Worm (Caenorhabditis elegans) whole organism, late embryonic: Measurements from ENCODE around the gene tig-2.
A peak's percentile ranks its signal among the peaks of the same experiment; 100 is the strongest.

Experiments
- C08G9.2 ChIP-seq: sonication (generic microtip); optimal IDR thresholded peaks from 2 replicates; lab custom pipeline; 2016; ENCODE audit warnings: mild to moderate bottlenecking, missing genetic modification characterization, moderate library complexity, missing compliant biosample characterization
- C38D4.7 ChIP-seq: fragments of 200-800 bp; sonication (Bioruptor generic); optimal IDR thresholded peaks from 2 replicates; lab custom pipeline; 2018; ENCODE audit warnings: mild to moderate bottlenecking, missing genetic modification characterization, moderate library complexity, missing compliant biosample characterization
- K02D7.2 ChIP-seq: sonication (generic microtip); optimal IDR thresholded peaks from 2 replicates; lab custom pipeline; 2017; ENCODE audit warnings: mild to moderate bottlenecking, missing genetic modification characterization, missing compliant biosample characterization
- T23F11.4 ChIP-seq: fragments of 200-800 bp; sonication (Bioruptor generic); optimal IDR thresholded peaks from 2 replicates; lab custom pipeline; 2018; ENCODE audit warnings: mild to moderate bottlenecking, missing genetic modification characterization, missing compliant biosample characterization
- Y22D7AL.16 ChIP-seq: sonication (generic microtip); optimal IDR thresholded peaks from 2 replicates; lab custom pipeline; 2016; ENCODE audit warnings: missing genetic modification characterization, missing compliant biosample characterization
- ceh-14 ChIP-seq: sonication (generic microtip); optimal IDR thresholded peaks from 2 replicates; lab custom pipeline; 2016; ENCODE audit warnings: missing genotype, missing genetic modification characterization, missing compliant biosample characterization
- ceh-18 ChIP-seq: sonication (generic microtip); optimal IDR thresholded peaks from 2 replicates; lab custom pipeline; 2016; ENCODE audit warnings: missing genetic modification characterization, missing compliant biosample characterization
- ceh-19 ChIP-seq: fragments of 200-800 bp; sonication (Bioruptor generic); optimal IDR thresholded peaks from 2 replicates; lab custom pipeline; 2018; ENCODE audit warnings: mild to moderate bottlenecking, missing genetic modification characterization, missing compliant biosample characterization
- ceh-2 ChIP-seq: sonication (generic microtip); optimal IDR thresholded peaks from 2 replicates; lab custom pipeline; 2016; ENCODE audit warnings: missing genotype, missing genetic modification characterization, missing compliant biosample characterization
- ceh-22 ChIP-seq: sonication (generic microtip); optimal IDR thresholded peaks from 2 replicates; lab custom pipeline; 2017; ENCODE audit warnings: missing biosample characterization, missing genetic modification characterization
- ceh-24 ChIP-seq: sonication (generic microtip); optimal IDR thresholded peaks from 2 replicates; lab custom pipeline; 2016; ENCODE audit warnings: mild to moderate bottlenecking, missing genetic modification characterization, missing compliant biosample characterization
- ceh-31 ChIP-seq: sonication (generic microtip); optimal IDR thresholded peaks from 2 replicates; lab custom pipeline; 2016; ENCODE audit warnings: missing genetic modification characterization, missing compliant biosample characterization
- ceh-48 ChIP-seq: sonication (generic microtip); optimal IDR thresholded peaks from 2 replicates; lab custom pipeline; 2016; ENCODE audit warnings: missing genetic modification characterization, inconsistent platforms, missing compliant biosample characterization
- ceh-6 ChIP-seq: fragments of 200-800 bp; sonication (Bioruptor generic); optimal IDR thresholded peaks from 2 replicates; lab custom pipeline; 2018; ENCODE audit warnings: mild to moderate bottlenecking, missing genetic modification characterization, missing compliant biosample characterization
- che-1 ChIP-seq: sonication (generic microtip); optimal IDR thresholded peaks from 2 replicates; lab custom pipeline; 2016; ENCODE audit warnings: mild to moderate bottlenecking, missing genetic modification characterization, missing compliant biosample characterization
- dmd-4 ChIP-seq: sonication (generic microtip); optimal IDR thresholded peaks from 2 replicates; lab custom pipeline; 2016; ENCODE audit warnings: borderline replicate concordance, missing genetic modification characterization, missing compliant biosample characterization
- dve-1 ChIP-seq: sonication (generic microtip); optimal IDR thresholded peaks from 2 replicates; lab custom pipeline; 2017; ENCODE audit warnings: antibody characterized with exemption, mild to moderate bottlenecking, missing genetic modification characterization, missing compliant biosample characterization
- elt-2 ChIP-seq: sonication (generic microtip); optimal IDR thresholded peaks from 2 replicates; lab custom pipeline; 2016; ENCODE audit warnings: missing genetic modification reagents, missing genetic modification characterization, missing compliant biosample characterization
- elt-4 ChIP-seq: sonication (generic microtip); optimal IDR thresholded peaks from 2 replicates; lab custom pipeline; 2016; ENCODE audit warnings: missing genetic modification characterization, missing compliant biosample characterization
- eyg-1 ChIP-seq: sonication (generic microtip); optimal IDR thresholded peaks from 2 replicates; lab custom pipeline; 2016; ENCODE audit warnings: missing genotype, missing genetic modification characterization, missing compliant biosample characterization
- fax-1 ChIP-seq: sonication (generic microtip); optimal IDR thresholded peaks from 2 replicates; lab custom pipeline; 2016; ENCODE audit warnings: missing genotype, missing genetic modification characterization, missing compliant biosample characterization
- fkh-10 ChIP-seq: fragments of 150-350 bp; optimal IDR thresholded peaks from 2 replicates; lab custom pipeline; 2014; ENCODE audit warnings: missing biosample characterization, missing genetic modification reagents, missing genetic modification characterization
- gmeb-2 ChIP-seq: sonication (generic microtip); optimal IDR thresholded peaks from 2 replicates; lab custom pipeline; 2016; ENCODE audit warnings: missing genetic modification characterization, inconsistent platforms, missing compliant biosample characterization
- hlh-13 ChIP-seq: fragments of 200-800 bp; sonication (Bioruptor generic); optimal IDR thresholded peaks from 2 replicates; lab custom pipeline; 2018; ENCODE audit warnings: mild to moderate bottlenecking, missing genetic modification characterization, missing compliant biosample characterization
- hlh-15 ChIP-seq: sonication (generic microtip); optimal IDR thresholded peaks from 2 replicates; lab custom pipeline; 2016; ENCODE audit warnings: missing genetic modification characterization, missing compliant biosample characterization
- hlh-30 ChIP-seq: sonication (generic microtip); optimal IDR thresholded peaks from 2 replicates; lab custom pipeline; 2017; ENCODE audit warnings: antibody characterized with exemption, missing genetic modification characterization, missing compliant biosample characterization; ENCODE audit not compliant: insufficient read depth
- hlh-6 ChIP-seq: sonication (generic microtip); optimal IDR thresholded peaks from 2 replicates; lab custom pipeline; 2016; ENCODE audit warnings: missing genotype, missing genetic modification characterization, missing compliant biosample characterization
- hlh-8 ChIP-seq: sonication (generic microtip); optimal IDR thresholded peaks from 2 replicates; lab custom pipeline; 2016; ENCODE audit warnings: missing genotype, missing genetic modification characterization, missing compliant biosample characterization
- lim-6 ChIP-seq: sonication (generic microtip); optimal IDR thresholded peaks from 2 replicates; lab custom pipeline; 2016; ENCODE audit warnings: missing genetic modification characterization, missing compliant biosample characterization
- lin-11 ChIP-seq: fragments of 200-800 bp; sonication (Bioruptor generic); optimal IDR thresholded peaks from 2 replicates; lab custom pipeline; 2018; ENCODE audit warnings: mild to moderate bottlenecking, missing genetic modification characterization, missing compliant biosample characterization
- mec-3 ChIP-seq: sonication (generic microtip); optimal IDR thresholded peaks from 2 replicates; lab custom pipeline; 2016; ENCODE audit warnings: borderline replicate concordance, missing genetic modification characterization, missing compliant biosample characterization
- nfya-1 ChIP-seq: sonication (generic microtip); optimal IDR thresholded peaks from 2 replicates; lab custom pipeline; 2017; ENCODE audit warnings: missing genetic modification characterization, mild to moderate bottlenecking, missing compliant biosample characterization, antibody characterized with exemption, moderate library complexity
- nhr-11 ChIP-seq: fragments of 150-350 bp; optimal IDR thresholded peaks from 2 replicates; lab custom pipeline; 2014; ENCODE audit warnings: missing biosample characterization, missing genetic modification characterization
- nhr-232 ChIP-seq: sonication (generic microtip); optimal IDR thresholded peaks from 2 replicates; lab custom pipeline; 2016; ENCODE audit warnings: missing genetic modification characterization, missing compliant biosample characterization
- odd-2 ChIP-seq: sonication (generic microtip); optimal IDR thresholded peaks from 2 replicates; lab custom pipeline; 2017; ENCODE audit warnings: antibody characterized with exemption, mild to moderate bottlenecking, missing genetic modification characterization, missing compliant biosample characterization
- pat-9 ChIP-seq: fragments of 200-800 bp; sonication (Bioruptor generic); optimal IDR thresholded peaks from 2 replicates; lab custom pipeline; 2018; ENCODE audit warnings: mild to moderate bottlenecking, missing genetic modification characterization, moderate library complexity, missing compliant biosample characterization
- pha-2 ChIP-seq: sonication (generic microtip); optimal IDR thresholded peaks from 2 replicates; lab custom pipeline; 2017; ENCODE audit warnings: mild to moderate bottlenecking, missing genetic modification characterization, missing compliant biosample characterization
- pqm-1 ChIP-seq: sonication (generic microtip); optimal IDR thresholded peaks from 2 replicates; lab custom pipeline; 2016; ENCODE audit warnings: missing genetic modification characterization, missing compliant biosample characterization
- pros-1 ChIP-seq: fragments of 150-350 bp; optimal IDR thresholded peaks from 2 replicates; lab custom pipeline; 2014; ENCODE audit warnings: missing biosample characterization, missing genetic modification reagents, missing genetic modification characterization
- rnt-1 ChIP-seq: sonication (generic microtip); optimal IDR thresholded peaks from 2 replicates; lab custom pipeline; 2016; ENCODE audit warnings: missing genetic modification characterization, missing compliant biosample characterization
- sdc-2 ChIP-seq: sonication (generic microtip); optimal IDR thresholded peaks from 2 replicates; lab custom pipeline; 2016; ENCODE audit warnings: missing genotype, missing genetic modification characterization, missing compliant biosample characterization
- sox-2 ChIP-seq: fragments of 200-800 bp; sonication (Bioruptor generic); IDR thresholded peaks from 2 replicates; pipeline ENCODE4 v1.3.6; 2022; ENCODE audit warnings: missing genetic modification reagents, missing genetic modification characterization, missing compliant biosample characterization
- syd-9 ChIP-seq: sonication (generic microtip); optimal IDR thresholded peaks from 2 replicates; lab custom pipeline; 2016; ENCODE audit warnings: mild to moderate bottlenecking, missing genetic modification characterization, moderate library complexity, missing compliant biosample characterization
- tbx-2 ChIP-seq: sonication (generic microtip); optimal IDR thresholded peaks from 2 replicates; lab custom pipeline; 2016; ENCODE audit warnings: missing genetic modification characterization, missing compliant biosample characterization
- tbx-7 ChIP-seq: sonication (generic microtip); optimal IDR thresholded peaks from 2 replicates; lab custom pipeline; 2016; ENCODE audit warnings: missing genotype, missing genetic modification characterization, missing compliant biosample characterization
- ttx-3 ChIP-seq: sonication (generic microtip); optimal IDR thresholded peaks from 2 replicates; lab custom pipeline; 2016; ENCODE audit warnings: missing genetic modification reagents, missing genetic modification characterization, missing compliant biosample characterization
- unc-3 ChIP-seq, 2 experiments: fragments of 200-800 bp in 1 of 2; sonication (Bioruptor generic) in 1 of 2; sonication (generic microtip) in 1 of 2; conservative IDR thresholded peaks in 1 of 2; optimal IDR thresholded peaks in 1 of 2; 2 replicates each; pipeline versions ENCODE4 v1.3.6 to Lab custom; 2016 to 2022; ENCODE audit warnings: missing compliant biosample characterization in 2 of 2, missing genetic modification characterization in 2 of 2, missing genetic modification reagents in 1 of 2
- unc-86 ChIP-seq: sonication (generic microtip); optimal IDR thresholded peaks from 2 replicates; lab custom pipeline; 2016; ENCODE audit warnings: missing genetic modification characterization, missing compliant biosample characterization
- zip-5 ChIP-seq: sonication (generic microtip); optimal IDR thresholded peaks from 2 replicates; lab custom pipeline; 2016; ENCODE audit warnings: missing genetic modification characterization, missing compliant biosample characterization
- ztf-16 ChIP-seq: sonication (generic microtip); optimal IDR thresholded peaks from 2 replicates; lab custom pipeline; 2017; ENCODE audit warnings: missing genetic modification characterization, missing compliant biosample characterization

tig-2 gene

ce11 chrV:4731154-4731961 is 1.4 kb upstream of the tig-2 start, which contains the start of gene F39G3.3:
TSS of gene F39G3.3 (plus strand) at chrV:4731911.
- peak; percentile 78 for TF ChIP-seq lin-11 (tag; lab: Kevin White, UChicago)
- peak; percentile 76 for TF ChIP-seq hlh-6
- peak; percentile 54 for TF ChIP-seq tbx-7 (tag; lab: Kevin White, UChicago)
- TF ChIP-seq dve-1 (tag; lab: Kevin White, UChicago): no peak
- peak; percentile 67 for TF ChIP-seq sdc-2 (tag; lab: Kevin White, UChicago)
- TF ChIP-seq hlh-13 (GFP tag; lab: Kevin White, UChicago): peak; percentile 70
- peak; percentile 88 for TF ChIP-seq pha-2 (tag; lab: Kevin White, UChicago)
- TF ChIP-seq ttx-3 (tag; lab: Kevin White, UChicago): peak; percentile 91
- TF ChIP-seq mec-3 (tag; lab: Kevin White, UChicago): no peak
- TF ChIP-seq hlh-8 (tag; lab: Kevin White, UChicago): peak; percentile 89
- TF ChIP-seq pqm-1 (tag; lab: Kevin White, UChicago): no peak
- TF ChIP-seq ceh-24 (tag; lab: Kevin White, UChicago): peak; percentile 65
- peak; percentile 66 for TF ChIP-seq fkh-10 (GFP tag; lab: Kevin White, UChicago)
- peak; percentile 88 for TF ChIP-seq ceh-48 (tag; lab: Kevin White, UChicago)
- peak; percentile 86 for TF ChIP-seq zip-5 (tag; lab: Kevin White, UChicago)
- peak; percentile 92 for TF ChIP-seq fax-1 (tag; lab: Kevin White, UChicago)
- TF ChIP-seq ceh-18 (tag; lab: Kevin White, UChicago): peak; percentile 58
- TF ChIP-seq C08G9.2 (tag; lab: Kevin White, UChicago): peak; percentile 68
- TF ChIP-seq ceh-14 (tag; lab: Kevin White, UChicago): peak; percentile 97
- TF ChIP-seq ceh-22 (tag; lab: Kevin White, UChicago): no peak
- TF ChIP-seq unc-3 (GFP tag; conservative IDR thresholded peaks at IDR 0.05; lab: Robert Waterston, UW): no peak; the same call in 1 of the 2 replicates
- TF ChIP-seq unc-3 (tag; optimal IDR thresholded peaks at IDR 0.05; lab: Kevin White, UChicago): peak; percentile 87
- peak; percentile 90 for TF ChIP-seq odd-2
- TF ChIP-seq pros-1 (tag; lab: Kevin White, UChicago): no peak
- peak; percentile 93 for TF ChIP-seq unc-86 (tag; lab: Kevin White, UChicago)
- peak; percentile 77 for TF ChIP-seq che-1 (tag; lab: Kevin White, UChicago)
- peak; percentile 74 for TF ChIP-seq ztf-16 (tag; lab: Kevin White, UChicago)
- TF ChIP-seq tbx-2 (tag; lab: Kevin White, UChicago): peak; percentile 89
- TF ChIP-seq ceh-6 (GFP tag; lab: Kevin White, UChicago): peak; percentile 63
- TF ChIP-seq elt-2 (tag; lab: Kevin White, UChicago): peak; percentile 95
- TF ChIP-seq hlh-15 (tag; lab: Kevin White, UChicago): peak; percentile 79
- peak; percentile 83 for TF ChIP-seq K02D7.2 (tag; lab: Kevin White, UChicago)
- no peak for TF ChIP-seq elt-4 (tag; lab: Kevin White, UChicago)
- peak; percentile 91 for TF ChIP-seq ceh-2 (tag; lab: Kevin White, UChicago)
- TF ChIP-seq nhr-232: peak; percentile 69
- peak; percentile 89 for TF ChIP-seq ceh-31 (tag; lab: Kevin White, UChicago)
- no peak for TF ChIP-seq hlh-30 (tag; lab: Kevin White, UChicago)
- peak; percentile 62 for TF ChIP-seq lim-6 (tag; lab: Kevin White, UChicago)
- TF ChIP-seq nhr-11 (tag; lab: Kevin White, UChicago): no peak
- peak; percentile 54 for TF ChIP-seq Y22D7AL.16 (tag; lab: Kevin White, UChicago)
- peak; percentile 89 for TF ChIP-seq nfya-1 (tag; lab: Kevin White, UChicago)
- peak; percentile 82 for TF ChIP-seq rnt-1 (tag; lab: Kevin White, UChicago)
- TF ChIP-seq gmeb-2 (tag; lab: Kevin White, UChicago): peak; percentile 86
- peak; percentile 75 for TF ChIP-seq eyg-1
- peak; percentile 88 for TF ChIP-seq ceh-19 (GFP tag; lab: Kevin White, UChicago)
- TF ChIP-seq C38D4.7: peak; percentile 83
- TF ChIP-seq T23F11.4 (GFP tag; lab: Kevin White, UChicago): peak; percentile 65
- peak; percentile 77 for TF ChIP-seq syd-9 (tag; lab: Kevin White, UChicago)
- peak; percentile 70 for TF ChIP-seq dmd-4 (tag; lab: Kevin White, UChicago)
- peak; percentile 82 for TF ChIP-seq sox-2
- TF ChIP-seq pat-9 (tag; lab: Kevin White, UChicago): peak; percentile 55
